Fruit fly (Drosophila melanogaster) whole organism, embryonic: ENCODE measurements around the gene nbs.

Source experiments
- ATbp ChIP-seq: fragments of 200-800 bp; sonication (Bioruptor generic); optimal IDR thresholded peaks from 2 replicates; lab custom pipeline; 2017; ENCODE audit warnings: missing biosample characterization, mild to moderate bottlenecking, missing genetic modification characterization, missing genetic modification reagents
- CG10366 ChIP-seq: fragments of 200-800 bp; sonication (Bioruptor generic); IDR thresholded peaks from 2 replicates; pipeline ENCODE4 v1.3.6; 2022; ENCODE audit warnings: missing biosample characterization, missing genetic modification characterization
- CG14050 ChIP-seq: fragments of 200-800 bp; sonication (Bioruptor generic); IDR thresholded peaks from 3 replicates; pipeline ENCODE4 v1.3.6; 2022; ENCODE audit warnings: missing biosample characterization, missing genetic modification characterization
- CG4282 ChIP-seq: fragments of 200-800 bp; sonication (Bioruptor generic); optimal IDR thresholded peaks from 2 replicates; lab custom pipeline; 2016; ENCODE audit warnings: missing biosample characterization, missing genetic modification characterization
- Oaz ChIP-seq: fragments of 200-800 bp; sonication (Bioruptor generic); IDR thresholded peaks from 2 replicates; pipeline ENCODE4 v1.3.6; 2022; ENCODE audit warnings: missing biosample characterization, missing genetic modification characterization
- Side ChIP-seq: fragments of 200-800 bp; sonication (Bioruptor generic); optimal IDR thresholded peaks from 2 replicates; lab custom pipeline; 2016; ENCODE audit warnings: missing biosample characterization, missing genetic modification characterization
- danr ChIP-seq: fragments of 200-800 bp; sonication (Bioruptor generic); IDR thresholded peaks from 2 replicates; pipeline ENCODE4 v1.3.6; 2022; ENCODE audit warnings: missing biosample characterization, missing genetic modification characterization
- disco-r ChIP-seq: fragments of 200-800 bp; sonication (Bioruptor generic); optimal IDR thresholded peaks from 2 replicates; lab custom pipeline; 2016; ENCODE audit warnings: missing biosample characterization, missing genetic modification characterization
- gcm2 ChIP-seq: fragments of 200-800 bp; sonication (Bioruptor generic); optimal IDR thresholded peaks from 2 replicates; lab custom pipeline; 2016; ENCODE audit warnings: missing biosample characterization, missing genetic modification characterization
- scrt ChIP-seq: fragments of 200-800 bp; sonication (Bioruptor generic); optimal IDR thresholded peaks from 2 replicates; lab custom pipeline; 2018; ENCODE audit warnings: missing biosample characterization, mild to moderate bottlenecking, missing genetic modification characterization, moderate library complexity
- seq ChIP-seq: fragments of 200-800 bp; sonication (Bioruptor generic); IDR thresholded peaks from 2 replicates; pipeline ENCODE4 v1.3.6; 2022; ENCODE audit warnings: missing biosample characterization, missing genetic modification characterization
- trh ChIP-seq: fragments of 200-800 bp; sonication (Bioruptor generic); optimal IDR thresholded peaks from 2 replicates; lab custom pipeline; 2016; ENCODE audit warnings: missing biosample characterization, missing genetic modification characterization
- vvl ChIP-seq: fragments of 200-800 bp; sonication (Bioruptor generic); IDR thresholded peaks from 2 replicates; pipeline ENCODE4 v1.3.6; 2022; ENCODE audit warnings: missing biosample characterization, missing genetic modification characterization

DNA sequence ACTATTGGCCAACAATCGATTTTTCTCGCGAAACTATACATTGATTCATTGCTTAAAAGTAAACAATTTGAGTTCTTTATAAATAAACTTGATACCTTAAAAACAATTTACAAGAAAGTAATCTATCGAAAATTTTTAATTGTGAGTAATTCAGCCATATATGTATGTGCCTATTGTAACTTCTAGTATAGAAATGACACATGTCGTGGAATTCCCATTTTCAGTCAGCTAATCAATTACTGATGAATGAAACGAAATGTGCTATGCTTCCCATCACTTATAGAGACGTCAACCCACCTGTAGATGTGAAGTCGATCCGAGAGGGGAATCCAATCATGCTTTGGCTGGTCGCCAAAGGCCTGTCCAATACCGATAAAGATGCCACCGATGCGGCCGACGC is 11.8 kb downstream of the nbs start:
- TF ChIP-seq disco-r (no peak), CG4282 (no peak), Side (GFP tag; lab: Kevin White, UChicago) (no peak), Oaz (GFP tag; lab: Robert Waterston, UW) (no peak), trh (GFP tag; lab: Kevin White, UChicago) (no peak), ATbp (no peak), CG14050 (no peak), danr (GFP tag; lab: Robert Waterston, UW) (no peak), CG10366 (GFP tag; lab: Robert Waterston, UW) (no peak), gcm2 (GFP tag; lab: Kevin White, UChicago) (no peak), vvl (GFP tag; lab: Robert Waterston, UW) (no peak), seq (GFP tag; lab: Robert Waterston, UW) (no peak), scrt (GFP tag; lab: Kevin White, UChicago) (no peak)
